Fruit fly (Drosophila melanogaster) Kc167 (cell line): ENCODE results near the gene Droj2.

ENCODE experiments used
- insv ChIP-seq: fragments of >200 bp; optimal IDR thresholded peaks from 3 replicates; lab custom pipeline; 2018; ENCODE audit warnings: missing external identifiers
- psq ChIP-seq: fragments of >200 bp; optimal IDR thresholded peaks from 2 replicates; lab custom pipeline; 2017; ENCODE audit warnings: missing external identifiers

DNA sequence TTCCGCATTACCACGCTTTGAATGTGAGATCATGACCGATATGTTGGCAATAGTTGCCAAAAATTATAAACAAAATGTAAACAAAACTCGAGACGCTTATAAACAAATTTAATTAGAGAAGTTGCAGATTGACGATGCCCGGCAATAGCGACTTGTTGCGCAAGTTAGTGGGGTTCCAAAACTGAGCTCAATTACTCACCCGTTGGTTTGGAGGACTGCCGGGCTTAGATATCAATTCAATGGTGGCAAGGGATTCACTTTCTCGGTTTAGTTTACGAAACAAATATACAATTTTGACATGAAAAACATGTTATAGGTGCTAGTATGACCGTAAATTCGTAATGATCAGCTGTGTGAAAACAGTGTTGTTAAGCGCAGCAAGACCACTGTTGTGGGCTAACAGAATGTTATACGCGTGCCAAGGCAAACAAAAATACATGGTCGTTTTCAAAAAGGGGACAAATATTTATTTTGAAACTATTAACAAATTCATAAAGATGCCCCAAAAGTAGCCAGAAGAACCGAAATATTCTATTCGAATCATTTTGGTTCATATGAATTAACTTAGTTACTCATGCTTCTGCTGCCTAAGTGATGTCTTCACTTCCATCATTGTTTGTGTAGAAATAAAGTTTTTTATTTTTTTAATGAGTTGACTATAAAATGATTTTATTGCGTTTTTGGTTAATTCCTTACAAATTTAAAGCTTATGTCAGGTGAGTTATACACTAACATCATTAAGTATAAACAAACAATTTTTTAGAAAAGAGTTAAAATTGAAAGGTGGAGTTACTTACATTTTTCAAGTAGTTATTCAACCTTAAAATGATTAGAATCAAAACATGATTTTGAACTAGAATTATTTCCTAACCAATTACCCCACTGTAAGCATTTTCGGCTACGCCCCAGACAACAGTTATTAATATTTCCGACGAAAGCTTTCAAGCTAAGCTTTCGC lies 15.1 kb upstream of the Droj2 start, which contains the start of gene Elp6:
- TF ChIP-seq insv (lab: Kevin White, UChicago) = no peak
- no peak for TF ChIP-seq psq (lab: Kevin White, UChicago)
